Fruit fly (Drosophila melanogaster): ENCODE measurements around the gene MCU.
A peak's percentile ranks its signal among the peaks of the same experiment; 100 is the strongest.

DNA sequence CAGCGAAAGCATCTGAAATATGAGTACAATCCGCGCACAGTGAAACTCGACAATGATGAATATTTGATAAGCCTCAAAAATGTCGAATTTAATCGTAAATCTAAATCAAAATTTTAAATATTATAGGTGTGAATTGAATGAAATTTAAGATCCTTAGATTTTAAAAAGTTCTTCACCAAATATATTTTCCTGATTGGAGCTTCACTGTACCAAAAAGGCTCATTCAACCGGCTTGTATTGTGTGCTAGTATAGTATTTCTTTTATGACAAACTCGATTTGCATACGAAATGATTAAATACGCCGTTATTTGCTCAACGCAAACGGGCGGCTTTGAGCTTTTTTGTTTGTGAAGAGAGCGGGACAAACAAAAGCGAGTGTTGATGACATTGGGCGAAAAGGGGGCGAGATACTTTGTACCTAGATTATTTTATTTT is 2.4 kb downstream of the MCU start:
- TF ChIP-seq Sox14 (GFP tag; optimal IDR thresholded peaks at IDR 0.05) (peak; percentile 77), lz (GFP tag; optimal IDR thresholded peaks at IDR 0.05) (peak; percentile 84), svp (GFP tag) (peak; percentile 93), CG6854 (GFP tag; optimal IDR thresholded peaks at IDR 0.05) (peak; percentile 33), net (GFP tag; optimal IDR thresholded peaks at IDR 0.05) (peak; percentile 39), Hr39 (GFP tag; optimal IDR thresholded peaks at IDR 0.05) (peak; percentile 88)
